Worm (Caenorhabditis elegans): Measurements from ENCODE around the gene cex-2.

- no peak for TF ChIP-seq ztf-11 (tag; optimal IDR thresholded peaks at IDR 0.05)
- no peak for TF ChIP-seq hlh-30 (tag; optimal IDR thresholded peaks at IDR 0.05; ENCODE audit: insufficient read depth)
- no peak for TF ChIP-seq saeg-2 (GFP tag; IDR thresholded peaks at IDR 0.05)
- no peak for TF ChIP-seq unc-130 (GFP tag; optimal IDR thresholded peaks at IDR 0.05)
Measured at ce11 chrII:7879266-7879718, 44.1 kb upstream of the cex-2 start, which contains the start of the genes vha-4 and T01H3.5.

Measured in whole organism, L4 larva.